Worm (Caenorhabditis elegans): ENCODE measurements around the gene Y55F3BR.6.

The Y55F3BR.6 gene

ce11 chrIV:828427-828826 is 13.5 kb downstream of the Y55F3BR.6 start (continued):
- TF ChIP-seq pag-3 (tag; optimal IDR thresholded peaks at IDR 0.05; ENCODE audit: borderline replicate concordance, insufficient read depth): peak; percentile 32
- peak; percentile 60 for TF ChIP-seq isw-1 (GFP tag; IDR thresholded peaks at IDR 0.05)
- no peak for TF ChIP-seq nhr-11 (tag; optimal IDR thresholded peaks at IDR 0.05)
- no peak for TF ChIP-seq lin-14 (GFP tag; optimal IDR thresholded peaks at IDR 0.05)
- TF ChIP-seq sup-37 (GFP tag; optimal IDR thresholded peaks at IDR 0.05): no peak
- no peak for TF ChIP-seq alr-1 (tag; optimal IDR thresholded peaks at IDR 0.05; ENCODE audit: borderline replicate concordance)
- no peak for TF ChIP-seq ceh-63 (GFP tag; optimal IDR thresholded peaks at IDR 0.05)
- TF ChIP-seq fkh-10 (GFP tag; optimal IDR thresholded peaks at IDR 0.05): peak; percentile 50
- no peak for TF ChIP-seq elt-3 (tag; optimal IDR thresholded peaks at IDR 0.05)
- TF ChIP-seq C34B4.2 (tag; optimal IDR thresholded peaks at IDR 0.05): no peak
- TF ChIP-seq nhr-19 (GFP tag; conservative IDR thresholded peaks at IDR 0.05): no peak; the same call in 1 of the 2 replicates
- TF ChIP-seq nhr-12 (tag; optimal IDR thresholded peaks at IDR 0.05): no peak
- peak; percentile 70 for TF ChIP-seq unc-86 (tag; optimal IDR thresholded peaks at IDR 0.05)
- TF ChIP-seq xbp-1 (tag; optimal IDR thresholded peaks at IDR 0.05): peak; percentile 59
- TF ChIP-seq blmp-1 (tag; optimal IDR thresholded peaks at IDR 0.05): peak; percentile 20
- no peak for TF ChIP-seq mab-9 (GFP tag; IDR thresholded peaks at IDR 0.05)
- TF ChIP-seq mep-1 (tag; optimal IDR thresholded peaks at IDR 0.05): peak; percentile 86
- no peak for TF ChIP-seq grh-1 (GFP tag; IDR thresholded peaks at IDR 0.05)
- TF ChIP-seq Y116A8C.19 (tag; optimal IDR thresholded peaks at IDR 0.05; ENCODE audit: borderline replicate concordance): no peak
- TF ChIP-seq nhr-85 (tag): peak; percentile 49
- no peak for TF ChIP-seq hlh-17 (GFP tag; optimal IDR thresholded peaks at IDR 0.05; ENCODE audit: borderline replicate concordance)
- no peak for TF ChIP-seq fkh-4 (tag; optimal IDR thresholded peaks at IDR 0.05; ENCODE audit: borderline replicate concordance)
- TF ChIP-seq nhr-237 (tag; optimal IDR thresholded peaks at IDR 0.05): no peak
- TF ChIP-seq hpl-2 (GFP tag; optimal IDR thresholded peaks at IDR 0.05): no peak
- peak; percentile 51 for TF ChIP-seq ztf-4 (tag; optimal IDR thresholded peaks at IDR 0.05)
- no peak for TF ChIP-seq mef-2 (tag; optimal IDR thresholded peaks at IDR 0.05)
- TF ChIP-seq efl-1 (optimal IDR thresholded peaks at IDR 0.05): peak; percentile 79 to 81
- peak; percentile 74 to 95 for TF ChIP-seq efl-1 (GFP tag; optimal IDR thresholded peaks at IDR 0.05 in 1 of 2)
- peak; percentile 73 for TF ChIP-seq tbx-2 (tag; optimal IDR thresholded peaks at IDR 0.05)
- no peak for TF ChIP-seq elt-2 (tag; optimal IDR thresholded peaks at IDR 0.05)
- TF ChIP-seq hlh-4 (tag; optimal IDR thresholded peaks at IDR 0.05): no peak
- no peak for TF ChIP-seq ces-1 (GFP tag; optimal IDR thresholded peaks at IDR 0.05)
- no peak for TF ChIP-seq nhr-28 (tag; optimal IDR thresholded peaks at IDR 0.05)
- peak; percentile 84 for TF ChIP-seq fkh-8 (tag; optimal IDR thresholded peaks at IDR 0.05)
- TF ChIP-seq rnt-1 (tag; optimal IDR thresholded peaks at IDR 0.05): no peak
- peak; percentile 85 for TF ChIP-seq nhr-71 (tag; optimal IDR thresholded peaks at IDR 0.05)
- no peak for TF ChIP-seq sptf-1 (tag; optimal IDR thresholded peaks at IDR 0.05)
- peak in 1 of 2 experiments; percentile 3 for TF ChIP-seq mdl-1 (tag; optimal IDR thresholded peaks at IDR 0.05)
- TF ChIP-seq tlp-1 (tag; optimal IDR thresholded peaks at IDR 0.05): no peak
- peak; percentile 78 for TF ChIP-seq fos-1 (tag; optimal IDR thresholded peaks at IDR 0.05)
- TF ChIP-seq ceh-88 (GFP tag; IDR thresholded peaks at IDR 0.05): no peak; the same call in 1 of the 2 replicates

- TF ChIP-seq elt-3 (tag; optimal IDR thresholded peaks at IDR 0.05) (peak in 1 of 6 experiments; percentile 44), ztf-4 (tag; optimal IDR thresholded peaks at IDR 0.05) (no peak), swsn-7 (tag; optimal IDR thresholded peaks at IDR 0.05) (no peak), blmp-1 (tag; optimal IDR thresholded peaks at IDR 0.05) (peak; percentile 88)
These were observed 15.8 kb downstream of the Y55F3BR.6 start for ce11 chrIV:826145-826544.

Measured in whole organism, L1 larva.